Fruit fly (Drosophila melanogaster): ENCODE data around the gene CG3618.

Gene CG3618

DNA sequence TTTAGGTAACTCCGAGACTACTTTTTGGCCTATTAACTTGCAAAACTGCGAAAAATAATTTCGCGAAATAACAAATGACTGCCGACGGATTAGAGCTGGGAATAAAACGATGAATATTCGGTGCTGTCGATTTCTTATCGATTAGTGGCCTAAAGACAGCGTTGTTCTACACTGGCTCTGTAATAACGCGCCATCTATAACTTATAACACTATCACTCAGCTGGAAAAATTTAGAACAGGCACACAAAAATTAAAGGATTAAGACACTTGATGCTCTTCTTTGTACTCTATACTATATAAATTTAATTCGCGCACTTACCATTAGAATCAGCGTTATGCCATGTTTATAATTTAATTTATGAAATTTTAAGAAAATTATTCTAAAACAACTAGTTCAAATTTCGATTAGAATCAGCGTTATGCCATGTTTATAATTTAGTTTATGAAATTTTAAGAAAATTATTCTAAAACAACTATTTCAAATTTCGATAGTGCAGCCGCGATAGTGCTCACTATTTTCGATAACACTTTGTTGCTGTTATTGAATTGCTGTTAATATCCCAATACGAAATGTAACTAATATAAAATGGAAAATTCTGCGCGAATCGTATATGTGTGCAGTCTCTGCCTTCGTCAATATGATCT is 25.7 kb upstream of the CG3618 start, which contains the start of the genes CSN3 and CG11456 (continued):
- TF ChIP-seq CG15479 (GFP tag; optimal IDR thresholded peaks at IDR 0.05) (no peak), CG10274 (GFP tag; optimal IDR thresholded peaks at IDR 0.05) (no peak), NFAT (GFP tag; IDR thresholded peaks at IDR 0.05) (peak; percentile 57; the same call in 1 of the 2 replicates), sisA (GFP tag; IDR thresholded peaks at IDR 0.05) (0 out of 2 replicates have a peak, but pooled peaks have one; percentile 27), Ssrp (tag; optimal IDR thresholded peaks at IDR 0.05) (no peak), Sin3A (optimal IDR thresholded peaks at IDR 0.05) (peak; percentile 36), bcd (GFP tag; optimal IDR thresholded peaks at IDR 0.05) (peak; percentile 48), Sry-δ (GFP tag; optimal IDR thresholded peaks at IDR 0.05) (peak; percentile 93), CG4854 (GFP tag; optimal IDR thresholded peaks at IDR 0.05) (no peak), pb (GFP tag; optimal IDR thresholded peaks at IDR 0.05) (no peak), Atf3 (GFP tag; optimal IDR thresholded peaks at IDR 0.05) (peak; percentile 39), Hr78 (GFP tag; optimal IDR thresholded peaks at IDR 0.05) (no peak), CG2875 (GFP tag; optimal IDR thresholded peaks at IDR 0.05) (no peak), CG2199 (GFP tag; IDR thresholded peaks at IDR 0.05) (0 out of 3 replicates have a peak, but pooled peaks have one; percentile 47), D19B (GFP tag; optimal IDR thresholded peaks at IDR 0.05) (peak; percentile 2), Pdp1 (GFP tag; optimal IDR thresholded peaks at IDR 0.05) (peak in 1 of 2 experiments; percentile 33), her (GFP tag; optimal IDR thresholded peaks at IDR 0.05) (peak; percentile 13), HmgD (GFP tag; optimal IDR thresholded peaks at IDR 0.05) (peak; percentile 17), psq (GFP tag; optimal IDR thresholded peaks at IDR 0.05) (no peak), CG4707 (GFP tag; optimal IDR thresholded peaks at IDR 0.05) (no peak), Dip2 (GFP tag; IDR thresholded peaks at IDR 0.05) (peak; percentile 80), onecut (GFP tag; IDR thresholded peaks at IDR 0.05) (peak; percentile 27), CG11247 (GFP tag; IDR thresholded peaks at IDR 0.05) (peak; percentile 33; the same call in 1 of the 2 replicates), tna (GFP tag; IDR thresholded peaks at IDR 0.05; ENCODE audit: partially characterized antibody) (peak; percentile 69), CG1602 (GFP tag; optimal IDR thresholded peaks at IDR 0.05) (peak; percentile 21), otp (GFP tag; IDR thresholded peaks at IDR 0.05) (no peak), Xbp1 (GFP tag; optimal IDR thresholded peaks at IDR 0.05) (peak; percentile 67), Six4 (GFP tag; optimal IDR thresholded peaks at IDR 0.05) (peak; percentile 8), Lim3 (GFP tag; IDR thresholded peaks at IDR 0.05) (no peak), Xrp1 (GFP tag; IDR thresholded peaks at IDR 0.05) (peak; percentile 52), zfh2 (GFP tag; optimal IDR thresholded peaks at IDR 0.05) (peak; percentile 59), CG16813 (GFP tag; IDR thresholded peaks at IDR 0.05; ENCODE audit: partially characterized antibody) (peak; percentile 67), CG17186 (GFP tag; optimal IDR thresholded peaks at IDR 0.05) (peak; percentile 24), YL-1 (GFP tag; optimal IDR thresholded peaks at IDR 0.05) (peak; percentile 45), kay (GFP tag; optimal IDR thresholded peaks at IDR 0.05) (peak; percentile 32), CG32772 (GFP tag; IDR thresholded peaks at IDR 0.05) (0 out of 2 replicates have a peak, but pooled peaks have one; percentile 13), CG12942 (GFP tag; optimal IDR thresholded peaks at IDR 0.05) (peak; percentile 15), salm (tag; optimal IDR thresholded peaks at IDR 0.05) (no peak), CG10267 (tag; optimal IDR thresholded peaks at IDR 0.05) (peak; percentile 97), MESR4 (GFP tag; optimal IDR thresholded peaks at IDR 0.05) (peak; percentile 25), Neu2 (GFP tag; optimal IDR thresholded peaks at IDR 0.05; ENCODE audit: borderline replicate concordance) (peak; percentile 0)

All from whole organism, embryonic.